Fruit fly (Drosophila melanogaster) Kc167 (cell line): Measurements from ENCODE around the gene Cpsf100.

ENCODE experiments used
- Myc ChIP-seq: fragments of >200 bp; optimal IDR thresholded peaks from 2 replicates; lab custom pipeline; 2017; ENCODE audit warnings: missing external identifiers
- Sin3A ChIP-seq: fragments of >200 bp; optimal IDR thresholded peaks from 2 replicates; lab custom pipeline; 2018; ENCODE audit warnings: missing external identifiers
- h ChIP-seq: fragments of >200 bp; optimal IDR thresholded peaks from 3 replicates; lab custom pipeline; 2018; ENCODE audit warnings: missing external identifiers
- insv ChIP-seq: fragments of >200 bp; optimal IDR thresholded peaks from 3 replicates; lab custom pipeline; 2018; ENCODE audit warnings: missing external identifiers
- psq ChIP-seq: fragments of >200 bp; optimal IDR thresholded peaks from 2 replicates; lab custom pipeline; 2017; ENCODE audit warnings: missing external identifiers
- ttk ChIP-seq: sonication (Bioruptor generic); optimal IDR thresholded peaks from 2 replicates; lab custom pipeline; 2017; ENCODE audit warnings: missing external identifiers

Cpsf100 gene

DNA sequence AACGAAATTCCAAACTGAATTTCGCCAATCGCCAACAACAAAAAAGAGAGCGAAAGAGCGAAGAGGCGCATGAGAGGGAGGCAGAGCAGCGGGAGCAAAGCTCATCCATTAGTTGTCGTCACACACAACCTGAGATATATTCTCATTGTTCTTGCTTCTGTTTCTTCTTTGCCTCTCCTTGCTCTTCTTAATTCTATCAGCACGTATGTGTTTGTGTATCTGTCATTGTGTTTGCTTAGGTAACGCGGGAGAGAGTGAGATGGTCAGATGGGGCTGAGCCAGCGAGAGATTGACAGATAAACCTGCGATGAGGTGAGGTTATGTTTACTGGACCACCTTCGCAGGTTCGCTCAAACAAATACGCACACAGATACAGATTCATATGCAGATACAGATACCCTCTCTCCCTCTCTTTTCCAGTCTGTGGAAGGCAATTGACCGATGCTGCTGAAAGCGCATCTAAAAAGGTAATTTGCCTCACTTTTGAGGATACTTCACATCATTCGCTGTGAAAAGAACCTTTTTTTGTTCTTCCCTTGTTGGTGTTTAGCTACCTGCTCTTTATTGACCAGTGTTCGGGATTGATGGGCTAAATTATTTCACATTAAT, 39.7 kb downstream of the Cpsf100 start:
- no peak for TF ChIP-seq h
- no peak for TF ChIP-seq Myc (lab: Kevin White, UChicago)
- TF ChIP-seq Sin3A (lab: Kevin White, UChicago) = no peak
- no peak for TF ChIP-seq psq (lab: Kevin White, UChicago)
- TF ChIP-seq insv (lab: Kevin White, UChicago) = no peak
- TF ChIP-seq ttk (lab: Kevin White, UChicago) = no peak

DNA sequence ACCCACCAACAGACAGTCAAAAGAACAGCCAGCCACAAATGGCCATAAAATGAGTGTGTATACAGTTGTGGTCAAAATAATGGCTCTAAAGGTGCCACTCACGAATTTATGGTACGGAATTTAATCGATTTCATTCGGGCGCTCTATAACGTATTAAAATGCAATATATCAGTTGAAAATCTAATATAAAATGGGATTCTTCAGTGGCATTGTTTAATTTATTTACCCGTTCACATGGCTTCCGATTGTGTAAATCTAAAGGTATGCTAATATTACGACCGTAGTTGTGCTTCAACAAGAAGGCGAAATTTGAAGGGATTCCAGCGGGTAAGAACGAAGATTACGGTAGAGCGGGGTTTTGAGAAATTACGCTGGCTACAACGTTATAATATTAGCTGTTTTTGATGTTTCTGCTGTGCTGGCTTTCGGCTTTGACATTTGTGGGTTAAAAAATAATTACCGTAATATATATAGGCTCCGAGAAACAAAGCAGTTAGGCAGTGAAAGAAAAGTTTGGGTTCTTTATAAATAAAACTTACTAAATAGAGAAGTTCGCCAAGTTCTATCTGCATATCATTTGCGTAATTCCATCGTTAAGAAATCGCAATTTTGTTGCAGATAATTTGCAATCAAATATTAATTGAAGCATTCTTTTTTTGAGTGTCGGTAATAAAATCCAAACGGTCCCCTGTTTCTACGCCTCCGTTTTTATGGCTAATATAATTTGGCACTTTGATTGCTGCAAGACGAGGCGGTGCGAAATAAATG, 41.4 kb downstream of the Cpsf100 start:
- TF ChIP-seq insv (lab: Kevin White, UChicago) = no peak
- TF ChIP-seq psq (lab: Kevin White, UChicago) = no peak
- no peak for TF ChIP-seq Myc (lab: Kevin White, UChicago)
- TF ChIP-seq Sin3A (lab: Kevin White, UChicago) = no peak
- TF ChIP-seq h = no peak
- TF ChIP-seq ttk (lab: Kevin White, UChicago) = no peak

DNA sequence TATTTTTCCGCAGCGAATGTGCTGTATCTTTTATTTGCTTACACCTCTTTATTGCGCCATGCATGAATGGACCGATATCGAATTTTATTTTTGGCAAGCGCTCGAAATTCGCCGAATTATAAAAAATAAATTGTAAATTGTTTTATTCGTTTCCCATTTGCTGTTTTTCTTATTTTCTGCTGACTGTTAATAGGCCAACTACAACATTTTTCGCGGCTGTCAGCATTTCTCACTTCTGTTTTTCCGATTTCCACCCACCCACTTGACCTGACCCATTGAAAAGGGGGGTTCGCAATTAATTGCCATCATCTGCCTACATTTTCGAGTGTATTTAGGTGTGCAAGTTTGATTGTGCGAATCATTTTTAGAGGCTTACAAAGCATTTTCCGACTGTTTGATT, 42.2 kb downstream of the Cpsf100 start:
- TF ChIP-seq psq (lab: Kevin White, UChicago) = no peak
- TF ChIP-seq ttk (lab: Kevin White, UChicago) = no peak
- TF ChIP-seq h = no peak
- TF ChIP-seq Myc (lab: Kevin White, UChicago) = no peak
- no peak for TF ChIP-seq Sin3A (lab: Kevin White, UChicago)
- no peak for TF ChIP-seq insv (lab: Kevin White, UChicago)

DNA sequence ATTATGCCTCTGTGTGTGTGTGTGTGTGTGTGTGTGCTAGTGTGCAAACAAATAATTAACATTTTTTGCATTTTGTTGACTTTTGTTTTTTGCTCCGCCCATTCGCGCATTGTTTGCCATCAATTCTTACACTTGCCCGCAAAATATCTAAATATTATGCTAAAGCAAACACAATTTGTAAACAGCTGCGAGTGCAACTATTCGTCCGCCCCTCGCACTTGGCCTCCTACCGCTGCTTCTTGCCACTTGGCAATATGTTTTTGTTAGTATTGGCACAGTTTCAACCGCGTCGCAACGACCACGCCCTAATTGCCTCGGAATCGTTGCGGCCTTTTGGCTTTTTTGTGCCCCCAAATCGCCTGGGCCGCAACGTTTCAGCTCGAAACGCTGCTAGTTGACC, 43.2 kb downstream of the Cpsf100 start:
- no peak for TF ChIP-seq h
- no peak for TF ChIP-seq ttk (lab: Kevin White, UChicago)
- TF ChIP-seq insv (lab: Kevin White, UChicago) = no peak
- TF ChIP-seq psq (lab: Kevin White, UChicago) = no peak
- no peak for TF ChIP-seq Myc (lab: Kevin White, UChicago)
- TF ChIP-seq Sin3A (lab: Kevin White, UChicago) = no peak

- TF ChIP-seq psq (lab: Kevin White, UChicago) = no peak
- TF ChIP-seq h = no peak
- TF ChIP-seq Myc (lab: Kevin White, UChicago) = no peak
- TF ChIP-seq ttk (lab: Kevin White, UChicago) = no peak
- TF ChIP-seq Sin3A (lab: Kevin White, UChicago) = no peak
- no peak for TF ChIP-seq insv (lab: Kevin White, UChicago)
Measured at dm6 chr3R:29082034-29082433, 47.7 kb downstream of the Cpsf100 start.

DNA sequence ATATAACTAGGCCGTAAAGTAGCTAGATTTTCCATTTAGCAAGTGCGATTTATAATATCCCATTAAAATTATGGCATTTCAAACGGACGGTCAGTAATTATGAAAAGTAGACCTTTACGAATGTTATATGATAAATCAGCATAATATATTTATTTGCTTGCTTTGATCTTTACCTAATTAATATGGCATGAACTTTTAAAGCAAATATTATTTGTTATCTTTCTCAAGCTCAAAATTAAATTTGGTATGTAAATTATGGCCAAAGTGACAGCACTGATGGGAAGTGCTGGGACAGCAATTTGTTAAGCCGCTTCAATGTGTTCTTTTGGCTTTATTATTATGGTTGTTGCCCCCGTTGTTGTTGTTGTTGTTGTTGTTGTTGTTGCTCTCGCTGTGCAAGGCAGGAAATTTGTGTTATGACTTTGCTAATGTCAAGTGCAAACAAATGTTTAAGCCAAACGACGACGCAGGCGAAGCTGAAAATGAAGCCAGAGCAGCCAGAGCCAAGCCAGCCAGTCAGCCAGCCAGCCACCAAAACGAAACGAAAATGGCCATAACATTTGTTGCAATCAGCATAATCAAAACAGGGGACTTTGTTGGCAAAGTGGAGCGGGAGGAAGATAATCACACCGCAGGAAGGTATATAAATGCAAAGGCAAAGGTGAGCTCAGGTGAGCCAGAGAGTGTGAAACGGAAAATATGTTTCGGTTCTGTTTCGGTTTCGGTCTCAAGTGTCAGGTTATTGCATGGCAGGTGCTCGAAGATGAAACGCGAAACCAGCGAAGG, 48.3 kb downstream of the Cpsf100 start:
- TF ChIP-seq insv (lab: Kevin White, UChicago) = no peak
- TF ChIP-seq Myc (lab: Kevin White, UChicago) = no peak
- TF ChIP-seq h = no peak
- TF ChIP-seq ttk (lab: Kevin White, UChicago) = no peak
- no peak for TF ChIP-seq Sin3A (lab: Kevin White, UChicago)
- TF ChIP-seq psq (lab: Kevin White, UChicago) = no peak

- no peak for TF ChIP-seq ttk (lab: Kevin White, UChicago)
Measured at dm6 chr3R:29083459-29084457, 49.4 kb downstream of the Cpsf100 start.
